Fruit fly (Drosophila melanogaster) whole organism, embryonic: Measurements from ENCODE around the gene Srg3.
A peak's percentile ranks its signal among the peaks of the same experiment; 100 is the strongest.

Experiments
- Atf-2 ChIP-seq: fragments of 200-800 bp; sonication (Bioruptor generic); optimal IDR thresholded peaks from 2 replicates; lab custom pipeline; 2016; ENCODE audit warnings: missing biosample characterization, missing genetic modification characterization
- BEAF-32 ChIP-seq: fragments of 200-800 bp; sonication (Bioruptor generic); optimal IDR thresholded peaks from 3 replicates; lab custom pipeline; 2017; ENCODE audit warnings: missing biosample characterization, missing genetic modification characterization, mild to moderate bottlenecking, moderate library complexity, missing genetic modification reagents
- CG10209 ChIP-seq: fragments of 200-800 bp; sonication (Bioruptor generic); optimal IDR thresholded peaks from 3 replicates; lab custom pipeline; 2017; ENCODE audit warnings: missing biosample characterization, mild to moderate bottlenecking, missing genetic modification characterization, missing genetic modification reagents
- CG10462 ChIP-seq: fragments of 200-800 bp; sonication (Bioruptor generic); optimal IDR thresholded peaks from 2 replicates; lab custom pipeline; 2016; ENCODE audit warnings: missing biosample characterization, missing genetic modification characterization
- CG12744 ChIP-seq: fragments of 200-800 bp; sonication (Bioruptor generic); optimal IDR thresholded peaks from 2 replicates; lab custom pipeline; 2016; ENCODE audit warnings: missing biosample characterization, missing genetic modification characterization
- CG13424 ChIP-seq: fragments of 200-800 bp; sonication (Bioruptor generic); optimal IDR thresholded peaks from 2 replicates; lab custom pipeline; 2019; ENCODE audit warnings: missing biosample characterization, mild to moderate bottlenecking, missing genetic modification characterization, moderate library complexity
- CG14860 ChIP-seq: fragments of 200-800 bp; sonication (Bioruptor generic); IDR thresholded peaks from 3 replicates; pipeline ENCODE4 v1.3.6; 2022; ENCODE audit warnings: missing biosample characterization, missing genetic modification characterization; ENCODE audit not compliant: partially characterized antibody
- CG15479 ChIP-seq: fragments of 200-800 bp; sonication (Bioruptor generic); optimal IDR thresholded peaks from 3 replicates; lab custom pipeline; 2019; ENCODE audit warnings: missing biosample characterization, mild to moderate bottlenecking, missing genetic modification characterization, moderate library complexity
- CG18599 ChIP-seq: fragments of 200-800 bp; sonication (Bioruptor generic); optimal IDR thresholded peaks from 3 replicates; lab custom pipeline; 2017; ENCODE audit warnings: missing biosample characterization, missing genetic modification characterization, mild to moderate bottlenecking, moderate library complexity, missing genetic modification reagents
- CG2712 ChIP-seq: fragments of 200-800 bp; optimal IDR thresholded peaks from 3 replicates; lab custom pipeline; 2019; ENCODE audit warnings: missing biosample characterization, mild to moderate bottlenecking, missing genetic modification characterization, moderate library complexity
- CG2889 ChIP-seq: fragments of 200-800 bp; sonication (Bioruptor generic); IDR thresholded peaks from 3 replicates; pipeline ENCODE4 v1.3.6; 2022; ENCODE audit warnings: missing biosample characterization, missing genetic modification characterization
- CG34224 ChIP-seq: fragments of 200-800 bp; sonication (Bioruptor generic); IDR thresholded peaks from 3 replicates; pipeline ENCODE4 v1.3.6; 2022; ENCODE audit warnings: missing biosample characterization, missing genetic modification characterization; ENCODE audit not compliant: partially characterized antibody
- CG3995 ChIP-seq: fragments of 200-800 bp; sonication (Bioruptor generic); optimal IDR thresholded peaks from 3 replicates; lab custom pipeline; 2016; ENCODE audit warnings: missing biosample characterization, missing genetic modification characterization
- CG43689 ChIP-seq: fragments of 200-800 bp; sonication (Bioruptor generic); IDR thresholded peaks from 2 replicates; pipeline ENCODE4 v1.3.6; 2022; ENCODE audit warnings: missing biosample characterization, missing genetic modification characterization
- CG7963 ChIP-seq: fragments of 200-800 bp; sonication (Bioruptor generic); IDR thresholded peaks from 3 replicates; pipeline ENCODE4 v1.3.6; 2022; ENCODE audit warnings: missing biosample characterization, missing genetic modification characterization; ENCODE audit not compliant: partially characterized antibody
- CG8388 ChIP-seq: fragments of 200-800 bp; sonication (Bioruptor generic); optimal IDR thresholded peaks from 2 replicates; lab custom pipeline; 2019; ENCODE audit warnings: missing biosample characterization, mild to moderate bottlenecking, missing genetic modification characterization, moderate library complexity
- D19A ChIP-seq: fragments of 200-800 bp; optimal IDR thresholded peaks from 3 replicates; lab custom pipeline; 2019; ENCODE audit warnings: missing biosample characterization, mild to moderate bottlenecking, missing genetic modification characterization, moderate library complexity
- Dll ChIP-seq: fragments of 200-800 bp; sonication (Bioruptor generic); IDR thresholded peaks from 4 replicates; pipeline ENCODE4 v1.3.6; 2022; ENCODE audit warnings: missing biosample characterization, missing genetic modification characterization; ENCODE audit not compliant: partially characterized antibody
- Doc2 ChIP-seq: fragments of 200-800 bp; sonication (Bioruptor generic); IDR thresholded peaks from 2 replicates; pipeline ENCODE4 v1.3.6; 2022; ENCODE audit warnings: missing biosample characterization, missing genetic modification characterization
- Dp ChIP-seq: fragments of 200-800 bp; sonication (Bioruptor generic); optimal IDR thresholded peaks from 2 replicates; lab custom pipeline; 2018; ENCODE audit warnings: missing biosample characterization, mild to moderate bottlenecking, missing genetic modification characterization, moderate library complexity
- Ets65A ChIP-seq: fragments of 200-800 bp; sonication (Bioruptor generic); peaks from one replicate; lab custom pipeline; 2016; ENCODE audit warnings: missing biosample characterization, missing genetic modification characterization
- Ets97D ChIP-seq: fragments of 200-800 bp; sonication (Bioruptor generic); optimal IDR thresholded peaks from 3 replicates; lab custom pipeline; 2016; ENCODE audit warnings: missing biosample characterization, missing genetic modification characterization
- GATAe ChIP-seq: fragments of 200-800 bp; sonication (Bioruptor generic); conservative IDR thresholded peaks from 2 replicates; pipeline ENCODE4 v1.3.6; 2022; ENCODE audit warnings: missing biosample characterization, missing genetic modification characterization
- Hand ChIP-seq: fragments of 200-800 bp; sonication (Bioruptor generic); optimal IDR thresholded peaks from 2 replicates; lab custom pipeline; 2017; ENCODE audit warnings: mild to moderate bottlenecking, missing biosample characterization, missing genetic modification reagents, missing genetic modification characterization
- Hey ChIP-seq: fragments of 200-800 bp; sonication (Bioruptor generic); optimal IDR thresholded peaks from 3 replicates; lab custom pipeline; 2018; ENCODE audit warnings: missing biosample characterization, mild to moderate bottlenecking, missing genetic modification characterization
- HmgZ ChIP-seq: fragments of 200-800 bp; sonication (Bioruptor generic); optimal IDR thresholded peaks from 2 replicates; lab custom pipeline; 2018; ENCODE audit warnings: missing biosample characterization, mild to moderate bottlenecking, missing genetic modification characterization
- Hr51 ChIP-seq, 2 experiments: fragments of 200-800 bp; sonication (Bioruptor generic); optimal IDR thresholded peaks; 2 replicates in 1 of 2; 3 replicates in 1 of 2; lab custom pipeline; 2016 to 2018; ENCODE audit warnings: missing biosample characterization in 2 of 2, missing genetic modification characterization in 2 of 2, mild to moderate bottlenecking in 1 of 2, moderate library complexity in 1 of 2
- Hsf ChIP-seq: fragments of 200-800 bp; sonication (Bioruptor generic); optimal IDR thresholded peaks from 3 replicates; lab custom pipeline; 2016; ENCODE audit warnings: missing biosample characterization, missing genetic modification characterization
- Mes4 ChIP-seq: fragments of 200-800 bp; sonication (Bioruptor generic); optimal IDR thresholded peaks from 2 replicates; lab custom pipeline; 2016; ENCODE audit warnings: missing biosample characterization, missing genetic modification characterization
- NC2β ChIP-seq: fragments of 200-800 bp; sonication (Bioruptor generic); optimal IDR thresholded peaks from 2 replicates; lab custom pipeline; 2016; ENCODE audit warnings: missing biosample characterization, missing genetic modification characterization
- NFAT ChIP-seq: fragments of 200-800 bp; sonication (Bioruptor generic); IDR thresholded peaks from 2 replicates; pipeline ENCODE4 v1.3.6; 2022; ENCODE audit warnings: missing biosample characterization, missing genetic modification characterization
- Nf-YA ChIP-seq: fragments of 200-800 bp; sonication (Bioruptor generic); IDR thresholded peaks from 2 replicates; pipeline ENCODE4 v1.3.6; 2022; ENCODE audit warnings: missing biosample characterization, missing genetic modification characterization
- Nf-YB ChIP-seq: fragments of 200-800 bp; sonication (Bioruptor generic); optimal IDR thresholded peaks from 3 replicates; lab custom pipeline; 2019; ENCODE audit warnings: missing biosample characterization, mild to moderate bottlenecking, missing genetic modification characterization, moderate library complexity
- Nf-YC ChIP-seq: fragments of 200-800 bp; optimal IDR thresholded peaks from 3 replicates; lab custom pipeline; 2019; ENCODE audit warnings: missing biosample characterization, mild to moderate bottlenecking, missing genetic modification characterization, moderate library complexity
- NfI ChIP-seq: fragments of 200-800 bp; sonication (Bioruptor generic); optimal IDR thresholded peaks from 3 replicates; lab custom pipeline; 2018; ENCODE audit warnings: missing biosample characterization, mild to moderate bottlenecking, missing genetic modification characterization, moderate library complexity
- Scr ChIP-seq: fragments of 200-800 bp; sonication (Bioruptor generic); IDR thresholded peaks from 2 replicates; pipeline ENCODE4 v1.3.6; 2022; ENCODE audit warnings: missing biosample characterization, missing genetic modification characterization; ENCODE audit not compliant: partially characterized antibody
- Sin3A ChIP-seq: fragments of >200 bp; optimal IDR thresholded peaks from 2 replicates; lab custom pipeline; 2018
- ara ChIP-seq: fragments of 200-800 bp; sonication (Bioruptor generic); IDR thresholded peaks from 2 replicates; pipeline ENCODE4 v1.3.6; 2022; ENCODE audit warnings: missing biosample characterization, missing genetic modification characterization
- exex ChIP-seq: fragments of 200-800 bp; sonication (Bioruptor generic); optimal IDR thresholded peaks from 4 replicates; lab custom pipeline; 2018; ENCODE audit warnings: missing biosample characterization, mild to moderate bottlenecking, missing genetic modification characterization, moderate library complexity
- fd96Cb ChIP-seq: fragments of 200-800 bp; sonication (Bioruptor generic); optimal IDR thresholded peaks from 2 replicates; lab custom pipeline; 2018; ENCODE audit warnings: missing biosample characterization, mild to moderate bottlenecking, missing genetic modification characterization, moderate library complexity
- gcm ChIP-seq: fragments of 200-800 bp; sonication (Bioruptor generic); optimal IDR thresholded peaks from 2 replicates; lab custom pipeline; 2019; ENCODE audit warnings: missing biosample characterization, mild to moderate bottlenecking, missing genetic modification characterization, moderate library complexity
- grn ChIP-seq: fragments of 200-800 bp; sonication (Bioruptor generic); optimal IDR thresholded peaks from 3 replicates; lab custom pipeline; 2017; ENCODE audit warnings: missing biosample characterization, missing genetic modification characterization
- her ChIP-seq: fragments of 200-800 bp; sonication (Bioruptor generic); optimal IDR thresholded peaks from 2 replicates; lab custom pipeline; 2016; ENCODE audit warnings: missing biosample characterization, missing genetic modification characterization
- luna ChIP-seq: fragments of 200-800 bp; sonication (Bioruptor generic); optimal IDR thresholded peaks from 2 replicates; lab custom pipeline; 2016; ENCODE audit warnings: missing biosample characterization, missing genetic modification characterization
- oc ChIP-seq: fragments of 200-800 bp; sonication (Bioruptor generic); optimal IDR thresholded peaks from 2 replicates; lab custom pipeline; 2018; ENCODE audit warnings: missing biosample characterization, mild to moderate bottlenecking, missing genetic modification characterization, moderate library complexity
- pzg ChIP-seq: fragments of 200-800 bp; sonication (Bioruptor generic); optimal IDR thresholded peaks from 3 replicates; lab custom pipeline; 2018; ENCODE audit warnings: missing biosample characterization, mild to moderate bottlenecking, missing genetic modification characterization, moderate library complexity
- sens ChIP-seq: fragments of 200-800 bp; sonication (Bioruptor generic); peaks from one replicate; lab custom pipeline; 2016; ENCODE audit warnings: missing biosample characterization, missing genetic modification characterization
- sens-2 ChIP-seq: fragments of 200-800 bp; sonication (Bioruptor generic); IDR thresholded peaks from 2 replicates; pipeline ENCODE4 v1.3.6; 2022; ENCODE audit warnings: missing biosample characterization, missing genetic modification characterization
- sr ChIP-seq: fragments of 200-800 bp; sonication (Bioruptor generic); IDR thresholded peaks from 3 replicates; pipeline ENCODE4 v1.3.6; 2022; ENCODE audit warnings: missing biosample characterization, missing genetic modification characterization
- vnd ChIP-seq: fragments of 200-800 bp; sonication (Bioruptor generic); IDR thresholded peaks from 3 replicates; pipeline ENCODE4 v1.3.6; 2022; ENCODE audit warnings: missing biosample characterization, missing genetic modification characterization; ENCODE audit not compliant: partially characterized antibody

Gene Srg3

DNA sequence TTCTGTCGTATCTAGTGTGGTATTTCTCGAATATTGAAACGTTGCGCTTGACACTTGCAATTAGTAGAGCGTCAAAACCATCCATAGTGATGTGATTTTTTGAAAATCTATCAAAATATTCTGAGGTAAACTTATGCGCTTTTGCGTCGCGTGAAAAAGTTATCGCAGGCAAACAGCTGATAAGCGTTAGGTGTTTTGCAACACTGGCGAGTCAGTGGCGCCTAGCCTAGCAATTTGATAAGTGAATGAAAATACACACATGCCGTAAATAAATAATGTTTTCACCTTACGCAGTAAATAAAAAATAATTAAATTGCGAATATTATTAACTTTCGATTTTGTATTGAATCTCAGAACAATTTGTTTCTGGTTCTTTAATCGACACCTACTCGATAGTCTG is 7.7 kb upstream of the Srg3 start, which contains the start of gene CG42526 (continued):
- TF ChIP-seq CG18599 (GFP tag; lab: Kevin White, UChicago), result peak; percentile 48
- TF ChIP-seq NFAT, result peak; percentile 22; the same call in 1 of the 2 replicates
- TF ChIP-seq Ets97D (GFP tag; lab: Kevin White, UChicago), result peak; percentile 34
- TF ChIP-seq Hsf (GFP tag; lab: Kevin White, UChicago), result peak; percentile 63
- peak; percentile 22 for TF ChIP-seq Atf-2 (GFP tag; lab: Kevin White, UChicago)
- peak; percentile 68 for TF ChIP-seq Dll (GFP tag; lab: Robert Waterston, UW)
- peak; percentile 79 for TF ChIP-seq pzg (GFP tag; lab: Kevin White, UChicago)
- peak; percentile 24 for TF ChIP-seq NC2β (GFP tag; lab: Kevin White, UChicago)
- peak; percentile 25 for TF ChIP-seq Sin3A
- peak; percentile 93 for TF ChIP-seq Ets65A (GFP tag; lab: Kevin White, UChicago)
- no peak for TF ChIP-seq fd96Cb (tag; lab: Kevin White, UChicago)
- TF ChIP-seq CG8388, result peak; percentile 1
- TF ChIP-seq CG10209 (GFP tag; lab: Kevin White, UChicago), result peak; percentile 39
- no peak for TF ChIP-seq ara (GFP tag; lab: Robert Waterston, UW)
- TF ChIP-seq Dp (GFP tag; lab: Kevin White, UChicago), result peak; percentile 79
- TF ChIP-seq Mes4 (GFP tag; lab: Kevin White, UChicago), result peak; percentile 27
- peak; percentile 80 for TF ChIP-seq sens (GFP tag; lab: Kevin White, UChicago)
- TF ChIP-seq her (GFP tag; lab: Kevin White, UChicago), result peak; percentile 45
- no peak for TF ChIP-seq gcm (GFP tag; lab: Kevin White, UChicago)
- TF ChIP-seq D19A (tag; lab: Kevin White, UChicago), result no peak
- no peak for TF ChIP-seq CG14860
- TF ChIP-seq CG2889 (GFP tag; lab: Robert Waterston, UW), result 0 out of 3 replicates have a peak, but pooled peaks have one; percentile 16
- TF ChIP-seq NfI (GFP tag; lab: Kevin White, UChicago), result peak; percentile 31
- 0 out of 2 replicates have a peak, but pooled peaks have one; percentile 38 for TF ChIP-seq sens-2 (GFP tag; lab: Robert Waterston, UW)
- TF ChIP-seq Hand (GFP tag; lab: Kevin White, UChicago), result no peak
- TF ChIP-seq CG12744 (GFP tag; lab: Kevin White, UChicago), result peak; percentile 36
- TF ChIP-seq Hr51 (GFP tag; optimal IDR thresholded peaks at IDR 0.05; lab: Kevin White, UChicago), result peak; percentile 28 to 50
- peak; percentile 57 for TF ChIP-seq Scr (GFP tag; lab: Robert Waterston, UW)
- TF ChIP-seq BEAF-32 (GFP tag; lab: Kevin White, UChicago), result peak; percentile 66
- no peak for TF ChIP-seq Nf-YA
- peak; percentile 55; the same call in 2 of the 3 replicates for TF ChIP-seq CG34224 (GFP tag; lab: Robert Waterston, UW)
- 0 out of 2 replicates have a peak, but pooled peaks have one; percentile 10 for TF ChIP-seq CG43689

DNA sequence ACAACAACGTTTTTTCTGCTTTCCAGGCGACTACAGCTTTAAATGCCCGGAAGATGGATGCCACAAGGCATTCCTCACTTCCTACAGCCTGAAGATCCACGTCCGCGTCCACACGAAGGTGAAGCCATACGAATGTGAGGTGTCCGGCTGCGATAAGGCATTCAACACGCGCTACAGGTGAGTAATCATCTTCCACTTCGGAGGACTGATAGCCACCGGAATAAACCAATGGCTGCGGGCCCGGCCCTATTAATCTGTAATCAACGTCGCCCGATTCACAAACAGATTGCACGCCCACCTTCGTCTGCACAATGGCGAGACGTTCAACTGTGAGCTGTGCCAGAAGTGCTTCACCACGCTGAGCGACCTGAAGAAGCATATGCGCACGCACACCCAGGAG is 7.2 kb upstream of the Srg3 start:
- TF ChIP-seq CG10462 (GFP tag; lab: Kevin White, UChicago), result no peak
- no peak for TF ChIP-seq luna (GFP tag; lab: Kevin White, UChicago)
- no peak for TF ChIP-seq CG2712 (tag; lab: Kevin White, UChicago)
- no peak for TF ChIP-seq Doc2 (GFP tag; lab: Robert Waterston, UW)
- no peak for TF ChIP-seq vnd
- no peak for TF ChIP-seq CG15479 (GFP tag; lab: Kevin White, UChicago)
- TF ChIP-seq sr (GFP tag; lab: Robert Waterston, UW), result 0 out of 3 replicates have a peak, but pooled peaks have one; percentile 24
- TF ChIP-seq oc (tag; lab: Kevin White, UChicago), result no peak
- peak; percentile 54 for TF ChIP-seq Nf-YB (GFP tag; lab: Kevin White, UChicago)
- TF ChIP-seq exex (tag; lab: Kevin White, UChicago), result peak; percentile 85
- TF ChIP-seq Dll (GFP tag; lab: Robert Waterston, UW), result no peak
- peak; percentile 84 for TF ChIP-seq Nf-YC (tag; lab: Kevin White, UChicago)
- TF ChIP-seq grn, result no peak
- TF ChIP-seq CG3995 (GFP tag; lab: Kevin White, UChicago), result no peak
- TF ChIP-seq CG13424 (tag; lab: Kevin White, UChicago), result no peak
- no peak for TF ChIP-seq CG7963 (GFP tag; lab: Robert Waterston, UW)
- peak; percentile 57 for TF ChIP-seq Hey
- TF ChIP-seq GATAe (GFP tag; lab: Robert Waterston, UW), result peak; percentile 37; the same call in 1 of the 2 replicates
- peak; percentile 13 for TF ChIP-seq HmgZ
